Fruit fly (Drosophila melanogaster) whole organism, wandering third instar larva: ENCODE measurements around the gene xit.

Experiments used
- Dfd ChIP-seq: fragments of >200 bp; optimal IDR thresholded peaks from 2 replicates; lab custom pipeline; 2017; ENCODE audit warnings: missing biosample characterization, missing genetic modification characterization
- Jra ChIP-seq: sonication (Bioruptor generic); optimal IDR thresholded peaks from 2 replicates; lab custom pipeline; 2016; ENCODE audit warnings: missing biosample characterization, missing genetic modification characterization
- Rel ChIP-seq, 2 experiments: fragments of 200-800 bp; sonication (Bioruptor generic) in 1 of 2; optimal IDR thresholded peaks; 2 replicates in 1 of 2; 3 replicates in 1 of 2; lab custom pipeline; 2016 to 2019; ENCODE audit warnings: mild to moderate bottlenecking in 2 of 2, missing biosample characterization in 2 of 2, missing genetic modification characterization in 2 of 2, moderate library complexity in 1 of 2
- Sp1 ChIP-seq: fragments of 200-800 bp; sonication (Bioruptor generic); optimal IDR thresholded peaks from 3 replicates; lab custom pipeline; 2019; ENCODE audit warnings: missing biosample characterization, mild to moderate bottlenecking, missing genetic modification characterization, moderate library complexity
- Vsx2 ChIP-seq: fragments of 200-300, 225-300 bp; sonication (Bioruptor generic); optimal IDR thresholded peaks from 2 replicates; lab custom pipeline; 2018; ENCODE audit warnings: missing biosample characterization, missing genetic modification characterization; ENCODE audit not compliant: partially characterized antibody
- br ChIP-seq: fragments of 200-800 bp; sonication (Bioruptor generic); optimal IDR thresholded peaks from 2 replicates; lab custom pipeline; 2016; ENCODE audit warnings: missing biosample characterization, missing genetic modification characterization
- h ChIP-seq: fragments of 200-800 bp; sonication (Bioruptor generic); optimal IDR thresholded peaks from 3 replicates; lab custom pipeline; 2016; ENCODE audit warnings: missing biosample characterization, mild to moderate bottlenecking, missing genetic modification characterization
- pan ChIP-seq: fragments of >200 bp; optimal IDR thresholded peaks from 2 replicates; lab custom pipeline; 2017
- psq ChIP-seq: fragments of 200-800 bp; sonication (Bioruptor generic); optimal IDR thresholded peaks from 3 replicates; lab custom pipeline; 2017; ENCODE audit warnings: missing biosample characterization, mild to moderate bottlenecking, missing genetic modification characterization, moderate library complexity
- rgr ChIP-seq: fragments of 200-800 bp; sonication (Bioruptor generic); optimal IDR thresholded peaks from 3 replicates; lab custom pipeline; 2016; ENCODE audit warnings: missing biosample characterization, mild to moderate bottlenecking, missing genetic modification characterization
- sage ChIP-seq: fragments of 200-800 bp; sonication (Bioruptor generic); optimal IDR thresholded peaks from 2 replicates; lab custom pipeline; 2016; ENCODE audit warnings: missing biosample characterization, mild to moderate bottlenecking, missing genetic modification characterization
- usp ChIP-seq: fragments of >200 bp; optimal IDR thresholded peaks from 2 replicates; lab custom pipeline; 2017; ENCODE audit warnings: missing biosample characterization, missing genetic modification characterization

- TF ChIP-seq rgr (GFP tag; lab: Kevin White, UChicago), result peak; percentile 49
- TF ChIP-seq usp, result no peak
- TF ChIP-seq sage, result no peak
- TF ChIP-seq Sp1 (GFP tag; lab: Kevin White, UChicago), result peak; percentile 75
- TF ChIP-seq pan (lab: Kevin White, UChicago), result no peak
- TF ChIP-seq br (GFP tag; lab: Kevin White, UChicago), result peak; percentile 20
- no peak for TF ChIP-seq psq (GFP tag; lab: Kevin White, UChicago)
- peak; percentile 40 for TF ChIP-seq h (GFP tag; lab: Kevin White, UChicago)
- peak; percentile 4 for TF ChIP-seq Jra (GFP tag; lab: Kevin White, UChicago)
- TF ChIP-seq Rel (GFP tag; optimal IDR thresholded peaks at IDR 0.05; lab: Kevin White, UChicago), result no peak
- TF ChIP-seq Rel (tag; optimal IDR thresholded peaks at IDR 0.05; lab: Kevin White, UChicago), result no peak
- TF ChIP-seq Vsx2, result no peak
- TF ChIP-seq Dfd, result no peak
Observed at dm6 chrX:6867175-6868023, 46.6 kb downstream of the xit start, which contains the start of gene CG14434.
